Worm (Caenorhabditis elegans) whole organism, late embryonic: Measurements from ENCODE around the gene msp-53.

Source experiments
- C38D4.7 ChIP-seq: fragments of 200-800 bp; sonication (Bioruptor generic); optimal IDR thresholded peaks from 2 replicates; lab custom pipeline; 2018; ENCODE audit warnings: mild to moderate bottlenecking, missing genetic modification characterization, moderate library complexity, missing compliant biosample characterization
- T23F11.4 ChIP-seq: fragments of 200-800 bp; sonication (Bioruptor generic); optimal IDR thresholded peaks from 2 replicates; lab custom pipeline; 2018; ENCODE audit warnings: mild to moderate bottlenecking, missing genetic modification characterization, missing compliant biosample characterization
- ama-1 ChIP-seq: fragments of 150-350 bp; optimal IDR thresholded peaks from 2 replicates; lab custom pipeline; 2014
- fkh-10 ChIP-seq: fragments of 150-350 bp; optimal IDR thresholded peaks from 2 replicates; lab custom pipeline; 2014; ENCODE audit warnings: missing biosample characterization, missing genetic modification reagents, missing genetic modification characterization
- hlh-30 ChIP-seq: sonication (generic microtip); optimal IDR thresholded peaks from 2 replicates; lab custom pipeline; 2017; ENCODE audit warnings: antibody characterized with exemption, missing genetic modification characterization, missing compliant biosample characterization; ENCODE audit not compliant: insufficient read depth
- hlh-6 ChIP-seq: sonication (generic microtip); optimal IDR thresholded peaks from 2 replicates; lab custom pipeline; 2016; ENCODE audit warnings: missing genotype, missing genetic modification characterization, missing compliant biosample characterization
- madf-2 ChIP-seq: sonication (generic microtip); optimal IDR thresholded peaks from 2 replicates; lab custom pipeline; 2017; ENCODE audit warnings: missing genetic modification characterization, missing compliant biosample characterization
- nhr-11 ChIP-seq: fragments of 150-350 bp; optimal IDR thresholded peaks from 2 replicates; lab custom pipeline; 2014; ENCODE audit warnings: missing biosample characterization, missing genetic modification characterization
- pqm-1 ChIP-seq: sonication (generic microtip); optimal IDR thresholded peaks from 2 replicates; lab custom pipeline; 2016; ENCODE audit warnings: missing genetic modification characterization, missing compliant biosample characterization
- unc-3 ChIP-seq, 2 experiments: fragments of 200-800 bp in 1 of 2; sonication (Bioruptor generic) in 1 of 2; sonication (generic microtip) in 1 of 2; conservative IDR thresholded peaks in 1 of 2; optimal IDR thresholded peaks in 1 of 2; 2 replicates each; pipeline versions ENCODE4 v1.3.6 to Lab custom; 2016 to 2022; ENCODE audit warnings: missing compliant biosample characterization in 2 of 2, missing genetic modification characterization in 2 of 2, missing genetic modification reagents in 1 of 2

DNA sequence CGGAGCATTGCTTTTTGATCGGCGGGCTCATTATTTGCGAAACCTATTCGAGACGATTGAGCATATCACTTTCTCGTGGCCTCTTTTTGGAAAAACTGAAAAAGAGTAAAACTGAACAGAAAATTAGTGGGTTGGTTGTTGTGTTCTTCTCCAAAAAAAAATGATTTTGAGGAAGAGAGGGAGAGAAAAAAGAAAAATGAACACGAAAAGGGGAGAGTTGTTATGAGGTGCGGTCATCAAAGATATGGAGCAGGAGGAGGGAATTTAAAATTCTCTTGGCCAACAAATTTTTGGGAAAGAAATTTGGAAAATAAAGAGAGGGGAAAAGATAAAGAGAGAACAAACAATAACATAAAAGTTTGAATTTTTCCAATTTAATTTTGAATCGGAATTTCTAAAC lies 19.5 kb downstream of the msp-53 start, which contains the start of gene hot-9:
- TF ChIP-seq unc-3 (GFP tag; conservative IDR thresholded peaks at IDR 0.05; lab: Robert Waterston, UW) (no peak), unc-3 (tag; optimal IDR thresholded peaks at IDR 0.05; lab: Kevin White, UChicago) (no peak), C38D4.7 (GFP tag; lab: Kevin White, UChicago) (no peak), pqm-1 (tag; lab: Kevin White, UChicago) (no peak), hlh-30 (no peak), hlh-6 (no peak), madf-2 (tag; lab: Kevin White, UChicago) (no peak), ama-1 (lab: Kevin White, UChicago) (no peak), nhr-11 (tag; lab: Kevin White, UChicago) (no peak), fkh-10 (GFP tag; lab: Kevin White, UChicago) (no peak), T23F11.4 (GFP tag; lab: Kevin White, UChicago) (no peak)
